Worm (Caenorhabditis elegans) whole organism, L3 larva: ENCODE measurements around the gene T28A11.20.

ENCODE experiments used
- ama-1 ChIP-seq: fragments of 150-350 bp; optimal IDR thresholded peaks from 2 replicates; lab custom pipeline; 2018
- ceh-28 ChIP-seq: fragments of 150-350 bp; optimal IDR thresholded peaks from 2 replicates; lab custom pipeline; 2014; ENCODE audit warnings: missing biosample characterization, missing genetic modification reagents, missing genetic modification characterization
- ceh-82 ChIP-seq: fragments of 150-350 bp; optimal IDR thresholded peaks from 2 replicates; lab custom pipeline; 2014; ENCODE audit warnings: missing biosample characterization, missing genetic modification characterization
- egl-27 ChIP-seq: sonication (generic microtip); optimal IDR thresholded peaks from 4 replicates; lab custom pipeline; 2017; ENCODE audit warnings: missing biosample characterization, missing genetic modification reagents, missing genetic modification characterization
- jun-1 ChIP-seq: fragments of 150-350 bp; optimal IDR thresholded peaks from 2 replicates; lab custom pipeline; 2014; ENCODE audit warnings: missing biosample characterization, missing genetic modification reagents, missing genetic modification characterization
- lin-39 ChIP-seq: fragments of 150-350 bp; optimal IDR thresholded peaks from 2 replicates; lab custom pipeline; 2018; ENCODE audit warnings: missing biosample characterization, missing genetic modification reagents, missing genetic modification characterization
- nfya-1 ChIP-seq: sonication (generic microtip); optimal IDR thresholded peaks from 2 replicates; lab custom pipeline; 2017; ENCODE audit warnings: missing genetic modification characterization, mild to moderate bottlenecking, missing compliant biosample characterization, antibody characterized with exemption, moderate library complexity; ENCODE audit not compliant: insufficient read depth
- nhr-237 ChIP-seq: fragments of 150-350 bp; optimal IDR thresholded peaks from 2 replicates; lab custom pipeline; 2014; ENCODE audit warnings: missing biosample characterization, missing genetic modification characterization
- nhr-28 ChIP-seq: fragments of 150-350 bp; optimal IDR thresholded peaks from 2 replicates; lab custom pipeline; 2014; ENCODE audit warnings: missing biosample characterization, missing genetic modification characterization
- nhr-77 ChIP-seq: fragments of 150-350 bp; optimal IDR thresholded peaks from 2 replicates; lab custom pipeline; 2014; ENCODE audit warnings: missing biosample characterization, missing genetic modification characterization
- pqm-1 ChIP-seq: fragments of 150-350 bp; optimal IDR thresholded peaks from 2 replicates; lab custom pipeline; 2017; ENCODE audit warnings: missing biosample characterization, missing genetic modification characterization, inconsistent platforms
- sea-2 ChIP-seq: fragments of 150-350 bp; sonication (generic microtip); optimal IDR thresholded peaks from 4 replicates; lab custom pipeline; 2014; ENCODE audit warnings: missing biosample characterization, missing genetic modification reagents, missing genetic modification characterization
- snpc-4 ChIP-seq: fragments of 150-350 bp; optimal IDR thresholded peaks from 2 replicates; lab custom pipeline; 2014; ENCODE audit warnings: missing biosample characterization, missing genetic modification characterization

DNA sequence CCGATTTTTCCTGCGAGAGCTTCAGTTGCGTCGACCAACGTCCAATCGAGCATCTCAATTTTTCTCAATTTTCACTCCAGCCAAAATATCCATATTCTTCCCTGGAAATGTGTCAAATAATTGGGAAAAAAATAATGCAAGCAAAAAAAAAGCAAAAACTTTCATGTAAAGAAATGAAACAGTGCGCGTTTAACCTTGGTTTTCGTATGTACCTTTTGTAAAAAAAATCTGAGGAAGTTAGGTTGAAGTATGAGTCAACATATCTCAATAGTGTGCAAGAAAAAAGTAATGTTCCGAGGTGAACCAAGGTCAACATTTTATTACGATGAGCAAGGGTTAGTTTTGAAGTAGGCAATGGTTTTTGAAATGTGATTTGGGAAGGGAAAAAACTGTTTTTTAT, 22.9 kb downstream of the T28A11.20 start, which contains the start of gene T28A11.13:
- no peak for TF ChIP-seq ceh-82 (tag; lab: Kevin White, UChicago)
- TF ChIP-seq ceh-28 (tag; lab: Kevin White, UChicago): no peak
- no peak for TF ChIP-seq jun-1
- no peak for TF ChIP-seq ama-1 (lab: Kevin White, UChicago)
- TF ChIP-seq snpc-4 (tag; lab: Kevin White, UChicago): no peak
- TF ChIP-seq nfya-1 (tag; lab: Kevin White, UChicago): no peak
- no peak for TF ChIP-seq nhr-237 (tag; lab: Kevin White, UChicago)
- TF ChIP-seq egl-27 (tag; lab: Kevin White, UChicago): no peak
- TF ChIP-seq nhr-28 (tag; lab: Kevin White, UChicago): no peak
- TF ChIP-seq nhr-77 (tag; lab: Kevin White, UChicago): no peak
- no peak for TF ChIP-seq lin-39
- TF ChIP-seq sea-2 (GFP tag; lab: Kevin White, UChicago): no peak
- TF ChIP-seq pqm-1: no peak
